Fruit fly (Drosophila melanogaster) whole organism, embryonic: ENCODE data around the gene LIMK1.

ENCODE experiments used
- Ada2b ChIP-seq: fragments of 200-800 bp; sonication (Bioruptor generic); IDR thresholded peaks from 2 replicates; pipeline ENCODE4 v1.3.6; 2022; ENCODE audit warnings: missing biosample characterization, missing genetic modification characterization
- Antp ChIP-seq: fragments of 200-800 bp; sonication (Bioruptor generic); optimal IDR thresholded peaks from 3 replicates; lab custom pipeline; 2016; ENCODE audit warnings: missing biosample characterization, missing genetic modification characterization
- Atf6 ChIP-seq: fragments of 200-800 bp; sonication (Bioruptor generic); IDR thresholded peaks from 2 replicates; pipeline ENCODE4 v1.3.6; 2022; ENCODE audit warnings: missing biosample characterization, missing genetic modification characterization
- CG12236 ChIP-seq: fragments of 200-800 bp; sonication (Bioruptor generic); optimal IDR thresholded peaks from 2 replicates; lab custom pipeline; 2016; ENCODE audit warnings: missing biosample characterization, missing genetic modification characterization
- CG12769 ChIP-seq: fragments of 200-800 bp; sonication (Bioruptor generic); optimal IDR thresholded peaks from 2 replicates; lab custom pipeline; 2019; ENCODE audit warnings: missing biosample characterization, mild to moderate bottlenecking, missing genetic modification characterization, moderate library complexity
- CG13894 ChIP-seq: fragments of 200-800 bp; sonication (Bioruptor generic); optimal IDR thresholded peaks from 3 replicates; lab custom pipeline; 2018; ENCODE audit warnings: missing biosample characterization, mild to moderate bottlenecking, missing genetic modification characterization, moderate library complexity
- CG14965 ChIP-seq: fragments of 200-800 bp; sonication (Bioruptor generic); optimal IDR thresholded peaks from 2 replicates; lab custom pipeline; 2016; ENCODE audit warnings: missing biosample characterization, missing genetic modification characterization, borderline replicate concordance
- CG15601 ChIP-seq: fragments of 200-800 bp; sonication (Bioruptor generic); optimal IDR thresholded peaks from 3 replicates; lab custom pipeline; 2019; ENCODE audit warnings: missing biosample characterization, mild to moderate bottlenecking, missing genetic modification characterization, moderate library complexity
- CG1647 ChIP-seq: fragments of 200-800 bp; sonication (Bioruptor generic); optimal IDR thresholded peaks from 3 replicates; lab custom pipeline; 2016; ENCODE audit warnings: missing biosample characterization, missing genetic modification characterization
- CG17802 ChIP-seq: fragments of 200-800 bp; sonication (Bioruptor generic); optimal IDR thresholded peaks from 2 replicates; lab custom pipeline; 2018; ENCODE audit warnings: missing biosample characterization, mild to moderate bottlenecking, missing genetic modification characterization, moderate library complexity
- CG3065 ChIP-seq: fragments of 200-800 bp; sonication (Bioruptor generic); optimal IDR thresholded peaks from 2 replicates; lab custom pipeline; 2016; ENCODE audit warnings: missing biosample characterization, missing genetic modification characterization
- CG32532 ChIP-seq: fragments of 200-800 bp; sonication (Bioruptor generic); IDR thresholded peaks from 2 replicates; pipeline ENCODE4 v1.3.6; 2022; ENCODE audit warnings: missing biosample characterization, missing genetic modification characterization
- CG32772 ChIP-seq: fragments of 200-800 bp; sonication (Bioruptor generic); IDR thresholded peaks from 2 replicates; pipeline ENCODE4 v1.3.6; 2022; ENCODE audit warnings: missing biosample characterization, missing genetic modification characterization
- CG3838 ChIP-seq: fragments of 200-800 bp; sonication (Bioruptor generic); optimal IDR thresholded peaks from 3 replicates; lab custom pipeline; 2016; ENCODE audit warnings: missing biosample characterization, missing genetic modification characterization
- D19B ChIP-seq: fragments of 200-800 bp; sonication (Bioruptor generic); optimal IDR thresholded peaks from 2 replicates; lab custom pipeline; 2017; ENCODE audit warnings: missing biosample characterization, mild to moderate bottlenecking, missing genetic modification characterization
- Elba2 ChIP-seq: fragments of 200-800 bp; sonication (Bioruptor generic); optimal IDR thresholded peaks from 3 replicates; lab custom pipeline; 2016; ENCODE audit warnings: missing biosample characterization, missing genetic modification characterization
- Hmx ChIP-seq: fragments of 200-800 bp; sonication (Bioruptor generic); optimal IDR thresholded peaks from 2 replicates; lab custom pipeline; 2016; ENCODE audit warnings: missing biosample characterization, missing genetic modification characterization
- Hr3 ChIP-seq: fragments of 200-800 bp; sonication (Bioruptor generic); optimal IDR thresholded peaks from 3 replicates; lab custom pipeline; 2016; ENCODE audit warnings: missing biosample characterization, missing genetic modification characterization
- Hsf ChIP-seq: fragments of 200-800 bp; sonication (Bioruptor generic); optimal IDR thresholded peaks from 3 replicates; lab custom pipeline; 2016; ENCODE audit warnings: missing biosample characterization, missing genetic modification characterization
- Mrtf ChIP-seq: fragments of 200-800 bp; sonication (Bioruptor generic); IDR thresholded peaks from 3 replicates; pipeline ENCODE4 v1.3.6; 2022; ENCODE audit warnings: missing biosample characterization, missing genetic modification characterization
- NFAT ChIP-seq: fragments of 200-800 bp; sonication (Bioruptor generic); IDR thresholded peaks from 2 replicates; pipeline ENCODE4 v1.3.6; 2022; ENCODE audit warnings: missing biosample characterization, missing genetic modification characterization
- bsh ChIP-seq, 2 experiments: fragments of 200-800 bp; sonication (Bioruptor generic); optimal IDR thresholded peaks; 2 replicates each; lab custom pipeline; 2017 to 2018; ENCODE audit warnings: mild to moderate bottlenecking in 2 of 2, missing biosample characterization in 2 of 2, missing genetic modification characterization in 2 of 2, moderate library complexity in 1 of 2
- btn ChIP-seq: fragments of 200-800 bp; sonication (Bioruptor generic); optimal IDR thresholded peaks from 2 replicates; lab custom pipeline; 2016; ENCODE audit warnings: missing biosample characterization, missing genetic modification characterization
- caup ChIP-seq: fragments of 200-800 bp; sonication (Bioruptor generic); optimal IDR thresholded peaks from 3 replicates; lab custom pipeline; 2017; ENCODE audit warnings: missing biosample characterization, mild to moderate bottlenecking, missing genetic modification characterization, moderate library complexity; ENCODE audit not compliant: severe bottlenecking
- cg ChIP-seq: fragments of 200-800 bp; sonication (Bioruptor generic); optimal IDR thresholded peaks from 3 replicates; lab custom pipeline; 2019; ENCODE audit warnings: missing biosample characterization, mild to moderate bottlenecking, missing genetic modification characterization, moderate library complexity
- chn ChIP-seq: fragments of 200-800 bp; sonication (Bioruptor generic); optimal IDR thresholded peaks from 2 replicates; lab custom pipeline; 2016; ENCODE audit warnings: missing biosample characterization, missing genetic modification characterization
- croc ChIP-seq: fragments of 200-800 bp; sonication (Bioruptor generic); conservative IDR thresholded peaks from 3 replicates; pipeline ENCODE4 v1.3.6; 2022; ENCODE audit warnings: missing biosample characterization, missing genetic modification characterization
- dm ChIP-seq: fragments of 200-800 bp; sonication (Bioruptor generic); optimal IDR thresholded peaks from 3 replicates; lab custom pipeline; 2016; ENCODE audit warnings: missing biosample characterization, missing genetic modification characterization
- ewg ChIP-seq: fragments of 200-800 bp; sonication (Bioruptor generic); optimal IDR thresholded peaks from 3 replicates; lab custom pipeline; 2017; ENCODE audit warnings: mild to moderate bottlenecking, missing biosample characterization, missing genetic modification reagents, missing genetic modification characterization
- exex ChIP-seq: fragments of 200-800 bp; sonication (Bioruptor generic); optimal IDR thresholded peaks from 4 replicates; lab custom pipeline; 2018; ENCODE audit warnings: missing biosample characterization, mild to moderate bottlenecking, missing genetic modification characterization, moderate library complexity
- fd102C ChIP-seq: fragments of 200-800 bp; sonication (Bioruptor generic); optimal IDR thresholded peaks from 2 replicates; lab custom pipeline; 2018; ENCODE audit warnings: missing biosample characterization, mild to moderate bottlenecking, missing genetic modification characterization, moderate library complexity
- fd3F ChIP-seq: fragments of 200-800 bp; sonication (Bioruptor generic); optimal IDR thresholded peaks from 2 replicates; lab custom pipeline; 2018; ENCODE audit warnings: missing biosample characterization, mild to moderate bottlenecking, missing genetic modification characterization, moderate library complexity
- gcm ChIP-seq: fragments of 200-800 bp; sonication (Bioruptor generic); optimal IDR thresholded peaks from 2 replicates; lab custom pipeline; 2019; ENCODE audit warnings: missing biosample characterization, mild to moderate bottlenecking, missing genetic modification characterization, moderate library complexity
- grn ChIP-seq: fragments of 200-800 bp; sonication (Bioruptor generic); optimal IDR thresholded peaks from 3 replicates; lab custom pipeline; 2017; ENCODE audit warnings: missing biosample characterization, missing genetic modification characterization
- h ChIP-seq: fragments of >200 bp; optimal IDR thresholded peaks from 2 replicates; lab custom pipeline; 2017
- ham ChIP-seq: fragments of 200-800 bp; sonication (Bioruptor generic); IDR thresholded peaks from 2 replicates; pipeline ENCODE4 v1.3.6; 2022; ENCODE audit warnings: missing biosample characterization, missing genetic modification characterization
- hkb ChIP-seq, 2 experiments: fragments of 200-800 bp in 1 of 2; fragments of >200 bp in 1 of 2; sonication (Bioruptor generic) in 1 of 2; IDR thresholded peaks in 1 of 2; optimal IDR thresholded peaks in 1 of 2; 2 replicates each; pipeline versions ENCODE4 v1.3.6 to Lab custom; 2017 to 2022; ENCODE audit warnings: missing biosample characterization in 1 of 2, missing genetic modification characterization in 1 of 2
- mld ChIP-seq: fragments of 200-800 bp; sonication (Bioruptor generic); IDR thresholded peaks from 3 replicates; pipeline ENCODE4 v1.3.6; 2022; ENCODE audit warnings: missing biosample characterization, missing genetic modification characterization; ENCODE audit not compliant: partially characterized antibody
- nmo ChIP-seq: fragments of 200-800 bp; sonication (Bioruptor generic); optimal IDR thresholded peaks from 2 replicates; lab custom pipeline; 2018; ENCODE audit warnings: missing biosample characterization, mild to moderate bottlenecking, missing genetic modification characterization, moderate library complexity
- pfk ChIP-seq: fragments of 200-800 bp; sonication (Bioruptor generic); optimal IDR thresholded peaks from 2 replicates; lab custom pipeline; 2018; ENCODE audit warnings: missing biosample characterization, mild to moderate bottlenecking, missing genetic modification characterization, moderate library complexity
- prd ChIP-seq, 3 experiments: fragments of >200 bp in 2 of 3; fragments of 200-800 bp in 1 of 3; sonication (Bioruptor generic) in 1 of 3; optimal IDR thresholded peaks in 2 of 3; IDR thresholded peaks in 1 of 3; 2 replicates in 2 of 3; 3 replicates in 1 of 3; pipeline versions ENCODE4 v1.3.6 to Lab custom; 2017 to 2022; ENCODE audit warnings: missing biosample characterization in 1 of 3, missing genetic modification characterization in 1 of 3
- seq ChIP-seq: fragments of 200-800 bp; sonication (Bioruptor generic); IDR thresholded peaks from 2 replicates; pipeline ENCODE4 v1.3.6; 2022; ENCODE audit warnings: missing biosample characterization, missing genetic modification characterization
- sim ChIP-seq: fragments of 200-800 bp; sonication (Bioruptor generic); IDR thresholded peaks from 2 replicates; pipeline ENCODE4 v1.3.6; 2022; ENCODE audit warnings: missing biosample characterization, missing genetic modification characterization
- sr ChIP-seq: fragments of 200-800 bp; sonication (Bioruptor generic); IDR thresholded peaks from 3 replicates; pipeline ENCODE4 v1.3.6; 2022; ENCODE audit warnings: missing biosample characterization, missing genetic modification characterization
- stwl ChIP-seq: fragments of 200-800 bp; sonication (Bioruptor generic); optimal IDR thresholded peaks from 3 replicates; lab custom pipeline; 2018; ENCODE audit warnings: missing biosample characterization, mild to moderate bottlenecking, missing genetic modification characterization, moderate library complexity
- sug ChIP-seq: fragments of 200-800 bp; optimal IDR thresholded peaks from 2 replicates; lab custom pipeline; 2019; ENCODE audit warnings: missing biosample characterization, mild to moderate bottlenecking, missing genetic modification characterization, moderate library complexity
- twi ChIP-seq: fragments of 200-800 bp; optimal IDR thresholded peaks from 2 replicates; lab custom pipeline; 2019; ENCODE audit warnings: missing biosample characterization, mild to moderate bottlenecking, missing genetic modification characterization, moderate library complexity
- vvl ChIP-seq: fragments of 200-800 bp; sonication (Bioruptor generic); IDR thresholded peaks from 2 replicates; pipeline ENCODE4 v1.3.6; 2022; ENCODE audit warnings: missing biosample characterization, missing genetic modification characterization

The LIMK1 gene

dm6 chrX:12611536-12612458 is 19.8 kb upstream of the LIMK1 start, which contains the start of the genes CG1463 and Fpgs1 (continued):
- TF ChIP-seq croc (no peak), Antp (no peak), Elba2 (no peak), pfk (GFP tag; lab: Kevin White, UChicago) (no peak), dm (GFP tag; lab: Kevin White, UChicago) (peak; percentile 90), D19B (no peak), CG32772 (no peak), Atf6 (GFP tag; lab: Robert Waterston, UW) (peak; percentile 21; the same call in 1 of the 2 replicates), gcm (GFP tag; lab: Kevin White, UChicago) (no peak), CG13894 (tag; lab: Kevin White, UChicago) (no peak), CG14965 (GFP tag; lab: Kevin White, UChicago) (no peak), CG12769 (no peak), nmo (GFP tag; lab: Kevin White, UChicago) (peak; percentile 59), chn (GFP tag; lab: Kevin White, UChicago) (no peak), ham (no peak), hkb (optimal IDR thresholded peaks at IDR 0.05; lab: Kevin White, UChicago) (no peak), hkb (GFP tag; IDR thresholded peaks at IDR 0.05; lab: Robert Waterston, UW) (no peak), Hmx (GFP tag; lab: Kevin White, UChicago) (no peak), Hr3 (no peak), seq (GFP tag; lab: Robert Waterston, UW) (no peak), CG1647 (GFP tag; lab: Kevin White, UChicago) (no peak), sug (tag; lab: Kevin White, UChicago) (peak; percentile 30), CG32532 (0 out of 2 replicates have a peak, but pooled peaks have one; percentile 31), CG12236 (GFP tag; lab: Kevin White, UChicago) (no peak), btn (GFP tag; lab: Kevin White, UChicago) (no peak), exex (tag; lab: Kevin White, UChicago) (peak; percentile 80), NFAT (GFP tag; lab: Robert Waterston, UW) (no peak), grn (GFP tag; lab: Kevin White, UChicago) (peak; percentile 83), CG3065 (no peak), Hsf (GFP tag; lab: Kevin White, UChicago) (peak; percentile 3), sim (GFP tag; lab: Robert Waterston, UW) (no peak), Ada2b (no peak), caup (GFP tag; lab: Kevin White, UChicago) (peak; percentile 21), bsh (GFP tag; optimal IDR thresholded peaks at IDR 0.05; lab: Kevin White, UChicago) (no peak), vvl (GFP tag; lab: Robert Waterston, UW) (no peak), CG15601 (tag; lab: Kevin White, UChicago) (no peak), ewg (GFP tag; lab: Kevin White, UChicago) (peak; percentile 32), CG3838 (GFP tag; lab: Kevin White, UChicago) (no peak), h (lab: Kevin White, UChicago) (no peak), stwl (no peak), cg (GFP tag; lab: Kevin White, UChicago) (peak; percentile 71), fd102C (GFP tag; lab: Kevin White, UChicago) (no peak), fd3F (GFP tag; lab: Kevin White, UChicago) (no peak), mld (GFP tag; lab: Robert Waterston, UW) (0 out of 3 replicates have a peak, but pooled peaks have one; percentile 44), prd (optimal IDR thresholded peaks at IDR 0.05; lab: Kevin White, UChicago) (no peak), prd (GFP tag; IDR thresholded peaks at IDR 0.05; lab: Robert Waterston, UW) (peak; percentile 38; the same call in 1 of the 3 replicates), Mrtf (GFP tag; lab: Robert Waterston, UW) (no peak), CG17802 (no peak), sr (no peak), twi (tag; lab: Kevin White, UChicago) (peak; percentile 53)
